Fruit fly (Drosophila melanogaster) whole organism, embryonic: ENCODE data around the gene CG14930.

Experiments
- Awh ChIP-seq: fragments of 200-800 bp; sonication (Bioruptor generic); IDR thresholded peaks from 2 replicates; pipeline ENCODE4, ENCODE4 v1.3.6; 2022; ENCODE audit warnings: missing biosample characterization, missing genetic modification characterization
- BEAF-32 ChIP-seq: fragments of 200-800 bp; sonication (Bioruptor generic); optimal IDR thresholded peaks from 3 replicates; lab custom pipeline; 2017; ENCODE audit warnings: missing biosample characterization, missing genetic modification characterization, mild to moderate bottlenecking, moderate library complexity, missing genetic modification reagents
- CG10209 ChIP-seq: fragments of 200-800 bp; sonication (Bioruptor generic); optimal IDR thresholded peaks from 3 replicates; lab custom pipeline; 2017; ENCODE audit warnings: missing biosample characterization, mild to moderate bottlenecking, missing genetic modification characterization, missing genetic modification reagents
- CG11560 ChIP-seq: fragments of 200-800 bp; sonication (Bioruptor generic); IDR thresholded peaks from 3 replicates; pipeline ENCODE4 v1.3.6; 2022; ENCODE audit warnings: missing biosample characterization, missing genetic modification characterization
- CG12155 ChIP-seq: fragments of 200-800 bp; sonication (Bioruptor generic); optimal IDR thresholded peaks from 3 replicates; lab custom pipeline; 2016; ENCODE audit warnings: missing biosample characterization, missing genetic modification characterization
- CG12769 ChIP-seq: fragments of 200-800 bp; sonication (Bioruptor generic); optimal IDR thresholded peaks from 2 replicates; lab custom pipeline; 2019; ENCODE audit warnings: missing biosample characterization, mild to moderate bottlenecking, missing genetic modification characterization, moderate library complexity
- CG13775 ChIP-seq: fragments of 200-800 bp; sonication (Bioruptor generic); optimal IDR thresholded peaks from 3 replicates; lab custom pipeline; 2017; ENCODE audit warnings: missing biosample characterization, mild to moderate bottlenecking, missing genetic modification characterization
- CG14667 ChIP-seq: fragments of 200-800 bp; sonication (Bioruptor generic); IDR thresholded peaks from 2 replicates; pipeline ENCODE4 v1.3.6; 2022; ENCODE audit warnings: missing biosample characterization, missing genetic modification characterization
- CG16813 ChIP-seq: fragments of 200-800 bp; sonication (Bioruptor generic); IDR thresholded peaks from 3 replicates; pipeline ENCODE4 v1.3.6; 2022; ENCODE audit warnings: missing biosample characterization, missing genetic modification characterization; ENCODE audit not compliant: partially characterized antibody
- CG17359 ChIP-seq: fragments of 200-800 bp; sonication (Bioruptor generic); optimal IDR thresholded peaks from 3 replicates; lab custom pipeline; 2018; ENCODE audit warnings: missing biosample characterization, mild to moderate bottlenecking, missing genetic modification characterization, moderate library complexity
- CG17612 ChIP-seq: fragments of 200-800 bp; sonication (Bioruptor generic); IDR thresholded peaks from 2 replicates; pipeline ENCODE4 v1.3.6; 2022; ENCODE audit warnings: missing biosample characterization, missing genetic modification characterization
- CG2116 ChIP-seq: fragments of 200-800 bp; sonication (Bioruptor generic); optimal IDR thresholded peaks from 3 replicates; lab custom pipeline; 2018; ENCODE audit warnings: missing biosample characterization, mild to moderate bottlenecking, missing genetic modification characterization
- CG2202 ChIP-seq: fragments of 200-800 bp; sonication (Bioruptor generic); optimal IDR thresholded peaks from 2 replicates; lab custom pipeline; 2018; ENCODE audit warnings: missing biosample characterization, mild to moderate bottlenecking, missing genetic modification characterization
- CG2712 ChIP-seq: fragments of 200-800 bp; optimal IDR thresholded peaks from 3 replicates; lab custom pipeline; 2019; ENCODE audit warnings: missing biosample characterization, mild to moderate bottlenecking, missing genetic modification characterization, moderate library complexity
- CG6272 ChIP-seq: fragments of 200-800 bp; sonication (Bioruptor generic); IDR thresholded peaks from 2 replicates; pipeline ENCODE4 v1.3.6; 2022; ENCODE audit warnings: missing biosample characterization, missing genetic modification characterization
- CG6765 ChIP-seq: fragments of 200-800 bp; sonication (Bioruptor generic); optimal IDR thresholded peaks from 3 replicates; lab custom pipeline; 2017; ENCODE audit warnings: missing biosample characterization, mild to moderate bottlenecking, missing genetic modification characterization
- CG6791 ChIP-seq: fragments of 200-800 bp; sonication (Bioruptor generic); IDR thresholded peaks from 3 replicates; pipeline ENCODE4 v1.3.6; 2022; ENCODE audit warnings: missing biosample characterization, missing genetic modification characterization; ENCODE audit not compliant: partially characterized antibody
- CG8290 ChIP-seq, 3 experiments: fragments of 200-800 bp; sonication (Bioruptor generic); optimal IDR thresholded peaks; 2 replicates each; lab custom pipeline; 2016 to 2019; ENCODE audit warnings: missing biosample characterization in 3 of 3, missing genetic modification characterization in 3 of 3, mild to moderate bottlenecking in 2 of 3, moderate library complexity in 1 of 3
- CG9727 ChIP-seq: fragments of 200-800 bp; sonication (Bioruptor generic); optimal IDR thresholded peaks from 3 replicates; lab custom pipeline; 2017; ENCODE audit warnings: missing biosample characterization, mild to moderate bottlenecking, missing genetic modification characterization
- CG9876 ChIP-seq: fragments of 200-800 bp; sonication (Bioruptor generic); optimal IDR thresholded peaks from 2 replicates; lab custom pipeline; 2016; ENCODE audit warnings: missing biosample characterization, missing genetic modification characterization
- Dbx ChIP-seq: fragments of 200-800 bp; sonication (Bioruptor generic); IDR thresholded peaks from 3 replicates; pipeline ENCODE4 v1.3.6; 2022; ENCODE audit warnings: missing biosample characterization, missing genetic modification characterization
- Deaf1 ChIP-seq: fragments of 200-800 bp; optimal IDR thresholded peaks from 3 replicates; lab custom pipeline; 2019; ENCODE audit warnings: missing biosample characterization, mild to moderate bottlenecking, missing genetic modification characterization, moderate library complexity
- H15 ChIP-seq: fragments of 200-800 bp; sonication (Bioruptor generic); IDR thresholded peaks from 3 replicates; pipeline ENCODE4 v1.3.6; 2022; ENCODE audit warnings: missing biosample characterization, missing genetic modification characterization
- H2.0 ChIP-seq: fragments of 200-800 bp; sonication (Bioruptor generic); IDR thresholded peaks from 2 replicates; pipeline ENCODE4 v1.3.6; 2022; ENCODE audit warnings: missing biosample characterization, missing genetic modification characterization
- HLH54F ChIP-seq: fragments of 200-800 bp; sonication (Bioruptor generic); optimal IDR thresholded peaks from 3 replicates; lab custom pipeline; 2016; ENCODE audit warnings: missing biosample characterization, missing genetic modification characterization
- HmgD ChIP-seq: fragments of 200-800 bp; sonication (Bioruptor generic); optimal IDR thresholded peaks from 3 replicates; lab custom pipeline; 2016; ENCODE audit warnings: missing biosample characterization, missing genetic modification characterization
- Lpt ChIP-seq: fragments of >200 bp; optimal IDR thresholded peaks from 2 replicates; lab custom pipeline; 2018; ENCODE audit warnings: missing biosample characterization, missing genetic modification characterization
- Mad ChIP-seq: fragments of 200-800 bp; sonication (Bioruptor generic); optimal IDR thresholded peaks from 2 replicates; lab custom pipeline; 2016; ENCODE audit warnings: missing biosample characterization, missing genetic modification characterization
- Oaz ChIP-seq: fragments of 200-800 bp; sonication (Bioruptor generic); IDR thresholded peaks from 2 replicates; pipeline ENCODE4 v1.3.6; 2022; ENCODE audit warnings: missing biosample characterization, missing genetic modification characterization
- Pdp1 ChIP-seq, 2 experiments: fragments of 200-800 bp; sonication (Bioruptor generic); optimal IDR thresholded peaks; 3 replicates each; lab custom pipeline; 2016; ENCODE audit warnings: missing biosample characterization in 2 of 2, missing genetic modification characterization in 2 of 2, mild to moderate bottlenecking in 1 of 2, moderate library complexity in 1 of 2
- Xbp1 ChIP-seq: fragments of 200-800 bp; sonication (Bioruptor generic); optimal IDR thresholded peaks from 3 replicates; lab custom pipeline; 2016; ENCODE audit warnings: missing biosample characterization, mild to moderate bottlenecking, missing genetic modification characterization
- abd-A ChIP-seq: fragments of 200-800 bp; sonication (Bioruptor generic); optimal IDR thresholded peaks from 3 replicates; lab custom pipeline; 2019; ENCODE audit warnings: missing biosample characterization, mild to moderate bottlenecking, missing genetic modification characterization, moderate library complexity
- cas ChIP-seq: fragments of 200-800 bp; sonication (Bioruptor generic); IDR thresholded peaks from 2 replicates; pipeline ENCODE4 v1.3.6; 2022; ENCODE audit warnings: missing biosample characterization, missing genetic modification characterization
- cg ChIP-seq: fragments of 200-800 bp; sonication (Bioruptor generic); optimal IDR thresholded peaks from 3 replicates; lab custom pipeline; 2019; ENCODE audit warnings: missing biosample characterization, mild to moderate bottlenecking, missing genetic modification characterization, moderate library complexity
- dati ChIP-seq: fragments of 200-800 bp; sonication (Bioruptor generic); IDR thresholded peaks from 2 replicates; pipeline ENCODE4 v1.3.6; 2022; ENCODE audit warnings: missing biosample characterization, missing genetic modification characterization
- esg ChIP-seq: fragments of 200-800 bp; sonication (Bioruptor generic); conservative IDR thresholded peaks from 2 replicates; pipeline ENCODE4 v1.3.6; 2022; ENCODE audit warnings: missing biosample characterization, missing genetic modification characterization
- exex ChIP-seq: fragments of 200-800 bp; sonication (Bioruptor generic); optimal IDR thresholded peaks from 4 replicates; lab custom pipeline; 2018; ENCODE audit warnings: missing biosample characterization, mild to moderate bottlenecking, missing genetic modification characterization, moderate library complexity
- fd102C ChIP-seq: fragments of 200-800 bp; sonication (Bioruptor generic); optimal IDR thresholded peaks from 2 replicates; lab custom pipeline; 2018; ENCODE audit warnings: missing biosample characterization, mild to moderate bottlenecking, missing genetic modification characterization, moderate library complexity
- jing ChIP-seq: fragments of 200-800 bp; sonication (Bioruptor generic); optimal IDR thresholded peaks from 2 replicates; lab custom pipeline; 2018; ENCODE audit warnings: missing biosample characterization, mild to moderate bottlenecking, missing genetic modification characterization
- ken ChIP-seq: fragments of 200-800 bp; sonication (Bioruptor generic); IDR thresholded peaks from 3 replicates; pipeline ENCODE4 v1.3.6; 2022; ENCODE audit warnings: missing biosample characterization, missing genetic modification characterization
- lab ChIP-seq: fragments of 200-800 bp; sonication (Bioruptor generic); optimal IDR thresholded peaks from 3 replicates; lab custom pipeline; 2017; ENCODE audit warnings: missing biosample characterization, missing genetic modification characterization, mild to moderate bottlenecking, moderate library complexity, missing genetic modification reagents
- lov ChIP-seq, 2 experiments: fragments of 200-800 bp in 1 of 2; fragments of >200 bp in 1 of 2; sonication (Bioruptor generic) in 1 of 2; IDR thresholded peaks in 1 of 2; optimal IDR thresholded peaks in 1 of 2; 2 replicates in 1 of 2; 3 replicates in 1 of 2; pipeline versions ENCODE4 v1.3.6 to Lab custom; 2017 to 2022; ENCODE audit warnings: missing biosample characterization in 1 of 2, missing genetic modification characterization in 1 of 2
- maf-S ChIP-seq: fragments of 200-800 bp; sonication (Bioruptor generic); optimal IDR thresholded peaks from 2 replicates; lab custom pipeline; 2016; ENCODE audit warnings: missing biosample characterization, missing genetic modification characterization
- mirr ChIP-seq: fragments of 200-800 bp; sonication (Bioruptor generic); optimal IDR thresholded peaks from 3 replicates; lab custom pipeline; 2018; ENCODE audit warnings: missing biosample characterization, mild to moderate bottlenecking, missing genetic modification characterization
- nerfin-2 ChIP-seq: fragments of 200-800 bp; sonication (Bioruptor generic); IDR thresholded peaks from 2 replicates; pipeline ENCODE4 v1.3.6; 2022; ENCODE audit warnings: missing biosample characterization, missing genetic modification characterization; ENCODE audit not compliant: partially characterized antibody
- pb ChIP-seq: fragments of 200-800 bp; sonication (Bioruptor generic); optimal IDR thresholded peaks from 3 replicates; lab custom pipeline; 2016; ENCODE audit warnings: missing biosample characterization, missing genetic modification characterization
- sd ChIP-seq: fragments of 200-800 bp; sonication (Bioruptor generic); optimal IDR thresholded peaks from 3 replicates; lab custom pipeline; 2018; ENCODE audit warnings: missing biosample characterization, mild to moderate bottlenecking, missing genetic modification characterization, moderate library complexity
- tap ChIP-seq: fragments of 200-800 bp; optimal IDR thresholded peaks from 3 replicates; lab custom pipeline; 2019; ENCODE audit warnings: missing biosample characterization, mild to moderate bottlenecking, missing genetic modification characterization, moderate library complexity
- vfl ChIP-seq: fragments of 200-800 bp; sonication (Bioruptor generic); optimal IDR thresholded peaks from 2 replicates; lab custom pipeline; 2016; ENCODE audit warnings: missing biosample characterization, missing genetic modification characterization
- z ChIP-seq: fragments of 200-800 bp; sonication (Bioruptor generic); IDR thresholded peaks from 3 replicates; pipeline ENCODE4 v1.3.6; 2022; ENCODE audit warnings: missing biosample characterization, missing genetic modification characterization

Gene CG14930

dm6 chr2L:11498839-11499238 lies 22.2 kb downstream of the CG14930 start, which contains the start of gene Cog8 (continued):
- TF ChIP-seq BEAF-32 (GFP tag; lab: Kevin White, UChicago) (peak; percentile 38), cg (GFP tag; lab: Kevin White, UChicago) (no peak), abd-A (tag; lab: Kevin White, UChicago) (no peak), CG6272 (0 out of 2 replicates have a peak, but pooled peaks have one; percentile 18), jing (GFP tag; lab: Kevin White, UChicago) (peak; percentile 11), Lpt (GFP tag; lab: Kevin White, UChicago) (no peak), Pdp1 (GFP tag; optimal IDR thresholded peaks at IDR 0.05; lab: Kevin White, UChicago) (peak in 1 of 2 experiments; percentile 42), CG9876 (GFP tag; lab: Kevin White, UChicago) (peak; percentile 56), tap (tag; lab: Kevin White, UChicago) (no peak), cas (GFP tag; lab: Robert Waterston, UW) (no peak), dati (GFP tag; lab: Robert Waterston, UW) (no peak), CG2202 (no peak), mirr (GFP tag; lab: Kevin White, UChicago) (no peak), H2.0 (GFP tag; lab: Robert Waterston, UW) (no peak), CG2116 (GFP tag; lab: Kevin White, UChicago) (peak; percentile 62), Xbp1 (GFP tag; lab: Kevin White, UChicago) (peak; percentile 73), nerfin-2 (GFP tag; lab: Robert Waterston, UW) (no peak), HLH54F (GFP tag; lab: Kevin White, UChicago) (peak; percentile 66), Dbx (GFP tag; lab: Robert Waterston, UW) (no peak), pb (GFP tag; lab: Kevin White, UChicago) (no peak), CG8290 (GFP tag; optimal IDR thresholded peaks at IDR 0.05; lab: Kevin White, UChicago) (no peak), CG8290 (tag; optimal IDR thresholded peaks at IDR 0.05; lab: Kevin White, UChicago) (no peak), Oaz (GFP tag; lab: Robert Waterston, UW) (no peak), CG17359 (tag; lab: Kevin White, UChicago) (no peak), CG16813 (GFP tag; lab: Robert Waterston, UW) (0 out of 3 replicates have a peak, but pooled peaks have one; percentile 30), Deaf1 (no peak), vfl (GFP tag; lab: Kevin White, UChicago) (peak; percentile 35), Mad (GFP tag; lab: Kevin White, UChicago) (peak; percentile 66), lab (GFP tag; lab: Kevin White, UChicago) (peak; percentile 13), Awh (no peak), exex (tag; lab: Kevin White, UChicago) (no peak), fd102C (GFP tag; lab: Kevin White, UChicago) (no peak), CG14667 (GFP tag; lab: Robert Waterston, UW) (0 out of 2 replicates have a peak, but pooled peaks have one; percentile 10), HmgD (GFP tag; lab: Kevin White, UChicago) (no peak), z (GFP tag; lab: Robert Waterston, UW) (no peak), CG17612 (GFP tag; lab: Robert Waterston, UW) (peak; percentile 53; the same call in 1 of the 2 replicates), esg (GFP tag; lab: Robert Waterston, UW) (0 out of 2 replicates have a peak, but pooled peaks have one; percentile 11), CG6765 (GFP tag; lab: Kevin White, UChicago) (no peak), maf-S (GFP tag; lab: Kevin White, UChicago) (peak; percentile 52), CG6791 (no peak), ken (no peak), CG10209 (GFP tag; lab: Kevin White, UChicago) (peak; percentile 10), CG12155 (GFP tag; lab: Kevin White, UChicago) (peak; percentile 39), lov (optimal IDR thresholded peaks at IDR 0.05; lab: Kevin White, UChicago) (no peak), lov (GFP tag; IDR thresholded peaks at IDR 0.05; lab: Robert Waterston, UW) (no peak), CG9727 (peak; percentile 17), CG11560 (tag; lab: Robert Waterston, UW) (no peak), CG2712 (peak; percentile 57), H15 (GFP tag; lab: Robert Waterston, UW) (no peak), CG12769 (tag; lab: Kevin White, UChicago) (no peak), sd (peak; percentile 38), CG13775 (GFP tag; lab: Kevin White, UChicago) (peak; percentile 45)
